Worm (Caenorhabditis elegans) whole organism, L4 larva: ENCODE data around the gene F40F4.7.

Experiments used
- attf-4 ChIP-seq: sonication (generic microtip); optimal IDR thresholded peaks from 3 replicates; lab custom pipeline; 2017; ENCODE audit warnings: missing biosample characterization, missing genetic modification characterization
- ceh-44 ChIP-seq: fragments of 200-800 bp; sonication (Bioruptor generic); IDR thresholded peaks from 2 replicates; pipeline ENCODE4 v1.3.6; 2022; ENCODE audit warnings: missing genetic modification reagents, missing genetic modification characterization, missing compliant biosample characterization
- ceh-82 ChIP-seq: sonication (generic microtip); optimal IDR thresholded peaks from 2 replicates; lab custom pipeline; 2017; ENCODE audit warnings: missing biosample characterization, missing genetic modification characterization
- madf-9 ChIP-seq: fragments of 200-800 bp; sonication (Bioruptor generic); conservative IDR thresholded peaks from 2 replicates; pipeline ENCODE4 v1.3.6; 2022; ENCODE audit warnings: missing genetic modification reagents, missing genetic modification characterization, missing compliant biosample characterization

DNA sequence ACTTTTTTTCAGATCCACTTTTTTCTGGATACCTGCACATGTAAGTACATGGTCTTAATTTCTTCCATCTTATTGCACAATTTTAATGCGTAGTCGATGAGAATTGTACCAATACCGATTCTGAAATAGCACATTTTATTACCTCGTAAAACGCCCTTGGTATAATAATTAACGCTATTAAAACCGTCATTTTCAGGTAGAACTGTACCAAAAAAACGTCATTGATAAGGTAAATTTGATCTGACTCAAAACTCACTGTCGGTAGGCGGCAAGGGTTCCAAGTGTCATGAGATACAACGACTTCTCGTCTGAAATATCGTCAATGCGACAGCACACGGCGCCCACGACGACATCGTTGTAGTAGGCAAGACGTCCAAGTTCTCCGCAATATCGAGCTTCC is 1.3 kb downstream of the F40F4.7 start:
- TF ChIP-seq ceh-82 = no peak
- TF ChIP-seq madf-9 = no peak
- no peak for TF ChIP-seq attf-4 (tag; lab: Kevin White, UChicago)
- TF ChIP-seq ceh-44 = no peak
